Worm (Caenorhabditis elegans) whole organism, L2 larva: ENCODE results near the gene T05C12.15.

ENCODE experiments used
- C34F6.9 ChIP-seq: fragments of 150-350 bp; optimal IDR thresholded peaks from 2 replicates; lab custom pipeline; 2014; ENCODE audit warnings: missing biosample characterization, missing genetic modification characterization
- F13H6.1 ChIP-seq: sonication (generic microtip); optimal IDR thresholded peaks from 2 replicates; lab custom pipeline; 2016; ENCODE audit warnings: missing genetic modification characterization, missing compliant biosample characterization
- R02D3.7 ChIP-seq: fragments of 150-350 bp; optimal IDR thresholded peaks from 2 replicates; lab custom pipeline; 2014; ENCODE audit warnings: missing biosample characterization, missing genetic modification characterization
- Y55F3AM.14 ChIP-seq: fragments of 200-800 bp; sonication (Bioruptor generic); optimal IDR thresholded peaks from 2 replicates; lab custom pipeline; 2018; ENCODE audit warnings: mild to moderate bottlenecking, missing genetic modification characterization, missing compliant biosample characterization
- ZK546.5 ChIP-seq: sonication (generic microtip); optimal IDR thresholded peaks from 2 replicates; lab custom pipeline; 2017; ENCODE audit warnings: missing biosample characterization, missing genetic modification characterization
- alr-1 ChIP-seq: fragments of 150-350 bp; optimal IDR thresholded peaks from 2 replicates; lab custom pipeline; 2014; ENCODE audit warnings: missing biosample characterization, missing genetic modification characterization
- aly-2 ChIP-seq: fragments of 150-350 bp; optimal IDR thresholded peaks from 2 replicates; lab custom pipeline; 2014; ENCODE audit warnings: missing biosample characterization, missing genetic modification characterization
- ama-1 ChIP-seq: fragments of 150-350 bp; optimal IDR thresholded peaks from 2 replicates; lab custom pipeline; 2018; ENCODE audit warnings: inconsistent platforms
- blmp-1 ChIP-seq: sonication (generic microtip); optimal IDR thresholded peaks from 2 replicates; lab custom pipeline; 2017; ENCODE audit warnings: missing genetic modification characterization, mild to moderate bottlenecking, missing compliant biosample characterization, antibody characterized with exemption, moderate library complexity; ENCODE audit not compliant: insufficient read depth
- ceh-16 ChIP-seq: fragments of 150-350 bp; optimal IDR thresholded peaks from 2 replicates; lab custom pipeline; 2014; ENCODE audit warnings: missing biosample characterization, missing genetic modification characterization
- ceh-82 ChIP-seq: fragments of 150-350 bp; optimal IDR thresholded peaks from 2 replicates; lab custom pipeline; 2014; ENCODE audit warnings: missing biosample characterization, missing genetic modification characterization
- crh-2 ChIP-seq: sonication (generic microtip); optimal IDR thresholded peaks from 2 replicates; lab custom pipeline; 2017; ENCODE audit warnings: missing biosample characterization, missing genetic modification characterization
- dmd-4 ChIP-seq: sonication (generic microtip); optimal IDR thresholded peaks from 2 replicates; lab custom pipeline; 2017; ENCODE audit warnings: missing biosample characterization, missing genetic modification characterization
- egl-27 ChIP-seq: sonication (generic microtip); optimal IDR thresholded peaks from 3 replicates; lab custom pipeline; 2017; ENCODE audit warnings: missing biosample characterization, missing genetic modification reagents, missing genetic modification characterization
- elt-1 ChIP-seq: fragments of 150-350 bp; optimal IDR thresholded peaks from 2 replicates; lab custom pipeline; 2014; ENCODE audit warnings: missing biosample characterization, missing genetic modification characterization
- elt-3 ChIP-seq: sonication (generic microtip); optimal IDR thresholded peaks from 2 replicates; lab custom pipeline; 2017; ENCODE audit warnings: missing biosample characterization, missing genetic modification characterization
- fos-1 ChIP-seq: fragments of 150-350 bp; optimal IDR thresholded peaks from 2 replicates; lab custom pipeline; 2014; ENCODE audit warnings: missing biosample characterization, missing genetic modification characterization
- gmeb-1 ChIP-seq: fragments of 150-350 bp; optimal IDR thresholded peaks from 2 replicates; lab custom pipeline; 2014; ENCODE audit warnings: missing biosample characterization, missing genetic modification characterization
- lin-11 ChIP-seq: fragments of 150-350 bp; sonication (generic microtip); optimal IDR thresholded peaks from 2 replicates; lab custom pipeline; 2014; ENCODE audit warnings: missing biosample characterization, missing genetic modification characterization, inconsistent platforms, mixed read lengths
- lin-13 ChIP-seq: fragments of 150-350 bp; optimal IDR thresholded peaks from 2 replicates; lab custom pipeline; 2014; ENCODE audit warnings: missing biosample characterization, missing genetic modification reagents, missing genetic modification characterization
- lin-39 ChIP-seq: fragments of 150-350 bp; optimal IDR thresholded peaks from 2 replicates; lab custom pipeline; 2014; ENCODE audit warnings: missing biosample characterization, missing genetic modification reagents, missing genetic modification characterization
- lsy-2 ChIP-seq, 2 experiments: fragments of 150-350 bp in 1 of 2; sonication (generic microtip) in 1 of 2; optimal IDR thresholded peaks; 2 replicates each; lab custom pipeline; 2014 to 2017; ENCODE audit warnings: missing biosample characterization in 2 of 2, missing genetic modification characterization in 2 of 2
- mab-5 ChIP-seq: fragments of 150-350 bp; optimal IDR thresholded peaks from 2 replicates; lab custom pipeline; 2014; ENCODE audit warnings: missing biosample characterization, missing genetic modification characterization
- mbf-1 ChIP-seq: sonication (generic microtip); optimal IDR thresholded peaks from 2 replicates; lab custom pipeline; 2017; ENCODE audit warnings: missing biosample characterization, missing genetic modification characterization
- mdl-1 ChIP-seq, 2 experiments: fragments of 150-350 bp in 1 of 2; sonication (generic microtip) in 1 of 2; optimal IDR thresholded peaks; 2 replicates each; lab custom pipeline; 2017; ENCODE audit warnings: missing biosample characterization in 2 of 2, missing genetic modification characterization in 2 of 2
- nhr-10 ChIP-seq: sonication (generic microtip); optimal IDR thresholded peaks from 2 replicates; lab custom pipeline; 2017; ENCODE audit warnings: missing biosample characterization, missing genetic modification characterization
- nhr-11 ChIP-seq: fragments of 150-350 bp; optimal IDR thresholded peaks from 2 replicates; lab custom pipeline; 2014; ENCODE audit warnings: missing biosample characterization, missing genetic modification characterization
- nhr-12 ChIP-seq: fragments of 150-350 bp; optimal IDR thresholded peaks from 2 replicates; lab custom pipeline; 2014; ENCODE audit warnings: missing biosample characterization, missing genetic modification characterization
- nhr-129 ChIP-seq: fragments of 150-350 bp; optimal IDR thresholded peaks from 2 replicates; lab custom pipeline; 2014; ENCODE audit warnings: missing biosample characterization, missing genetic modification characterization
- nhr-21 ChIP-seq: fragments of 150-350 bp; optimal IDR thresholded peaks from 2 replicates; lab custom pipeline; 2014; ENCODE audit warnings: missing biosample characterization, missing genetic modification characterization
- nhr-23 ChIP-seq: fragments of 150-350 bp; optimal IDR thresholded peaks from 2 replicates; lab custom pipeline; 2014; ENCODE audit warnings: missing biosample characterization, missing genetic modification reagents, missing genetic modification characterization
- nhr-237 ChIP-seq: fragments of 150-350 bp; optimal IDR thresholded peaks from 2 replicates; lab custom pipeline; 2014; ENCODE audit warnings: missing biosample characterization, missing genetic modification characterization
- nhr-25 ChIP-seq: fragments of 150-350 bp; sonication (generic microtip); optimal IDR thresholded peaks from 3 replicates; lab custom pipeline; 2014; ENCODE audit warnings: missing biosample characterization, missing genetic modification characterization
- nhr-6 ChIP-seq: fragments of 150-350 bp; optimal IDR thresholded peaks from 2 replicates; lab custom pipeline; 2014; ENCODE audit warnings: missing biosample characterization, missing genetic modification characterization
- nhr-77 ChIP-seq: fragments of 150-350 bp; optimal IDR thresholded peaks from 2 replicates; lab custom pipeline; 2014; ENCODE audit warnings: missing biosample characterization, missing genetic modification characterization
- peb-1 ChIP-seq: fragments of 150-350 bp; optimal IDR thresholded peaks from 2 replicates; lab custom pipeline; 2014; ENCODE audit warnings: missing biosample characterization, missing genetic modification characterization
- sem-4 ChIP-seq: fragments of 150-350 bp; optimal IDR thresholded peaks from 2 replicates; lab custom pipeline; 2014; ENCODE audit warnings: missing biosample characterization, missing genetic modification reagents, missing genetic modification characterization
- skn-1 ChIP-seq: sonication (generic microtip); optimal IDR thresholded peaks from 2 replicates; lab custom pipeline; 2017; ENCODE audit warnings: missing biosample characterization, missing genetic modification characterization
- sma-3 ChIP-seq: sonication (generic microtip); optimal IDR thresholded peaks from 2 replicates; lab custom pipeline; 2016; ENCODE audit warnings: missing genetic modification reagents, missing genetic modification characterization, missing compliant biosample characterization
- sma-9 ChIP-seq, 2 experiments: fragments of 150-350 bp in 1 of 2; sonication (generic microtip) in 1 of 2; optimal IDR thresholded peaks; 2 replicates each; lab custom pipeline; 2014 to 2016; ENCODE audit warnings: missing genetic modification characterization in 2 of 2, mild to moderate bottlenecking in 1 of 2, missing biosample characterization in 1 of 2, missing compliant biosample characterization in 1 of 2, missing genetic modification reagents in 1 of 2, moderate library complexity in 1 of 2
- snpc-4 ChIP-seq: fragments of 150-350 bp; optimal IDR thresholded peaks from 2 replicates; lab custom pipeline; 2014; ENCODE audit warnings: missing biosample characterization, missing genetic modification characterization
- unc-39 ChIP-seq: fragments of 150-350 bp; optimal IDR thresholded peaks from 2 replicates; lab custom pipeline; 2014; ENCODE audit warnings: missing biosample characterization, missing genetic modification characterization
- unc-55 ChIP-seq: fragments of 150-350 bp; sonication (generic microtip); optimal IDR thresholded peaks from 3 replicates; lab custom pipeline; 2014; ENCODE audit warnings: missing biosample characterization, missing genetic modification reagents, missing genetic modification characterization
- unc-62 ChIP-seq: fragments of 150-350 bp; optimal IDR thresholded peaks from 2 replicates; lab custom pipeline; 2014; ENCODE audit warnings: missing biosample characterization, missing genetic modification reagents, missing genetic modification characterization
- zag-1 ChIP-seq: fragments of 150-350 bp; optimal IDR thresholded peaks from 2 replicates; lab custom pipeline; 2014; ENCODE audit warnings: missing biosample characterization, missing genetic modification characterization
- ztf-1 ChIP-seq: fragments of 200-800 bp; sonication (Bioruptor generic); conservative IDR thresholded peaks from 2 replicates; pipeline ENCODE4 v1.3.6; 2022; ENCODE audit warnings: missing genetic modification characterization, missing compliant biosample characterization
- ztf-11 ChIP-seq: sonication (generic microtip); optimal IDR thresholded peaks from 2 replicates; lab custom pipeline; 2017; ENCODE audit warnings: missing biosample characterization, missing genetic modification characterization
- ztf-4 ChIP-seq: fragments of 150-350 bp; optimal IDR thresholded peaks from 2 replicates; lab custom pipeline; 2014; ENCODE audit warnings: missing biosample characterization, missing genetic modification characterization

The T05C12.15 gene

ce11 chrII:8129040-8129387 lies 40.4 kb upstream of the T05C12.15 start:
- TF ChIP-seq F13H6.1 (tag; lab: Kevin White, UChicago) = no peak
- TF ChIP-seq nhr-23 = no peak
- no peak for TF ChIP-seq elt-3
- TF ChIP-seq Y55F3AM.14 (GFP tag; lab: Kevin White, UChicago) = no peak
- no peak for TF ChIP-seq ztf-11
- TF ChIP-seq gmeb-1 = no peak
- no peak for TF ChIP-seq nhr-11 (tag; lab: Kevin White, UChicago)
- TF ChIP-seq nhr-129 (tag; lab: Kevin White, UChicago) = peak; percentile 10
- TF ChIP-seq aly-2 (tag; lab: Kevin White, UChicago) = no peak
- TF ChIP-seq blmp-1 (tag; lab: Kevin White, UChicago) = no peak
- peak; percentile 29 for TF ChIP-seq sem-4 (tag; lab: Kevin White, UChicago)
- TF ChIP-seq nhr-25 = no peak
- no peak for TF ChIP-seq dmd-4 (tag; lab: Kevin White, UChicago)
- no peak for TF ChIP-seq fos-1 (tag; lab: Kevin White, UChicago)
- TF ChIP-seq lsy-2 (tag; optimal IDR thresholded peaks at IDR 0.05; lab: Kevin White, UChicago) = no peak
- TF ChIP-seq ztf-4 (tag; lab: Kevin White, UChicago) = no peak
- no peak for TF ChIP-seq unc-62 (GFP tag; lab: Kevin White, UChicago)

- TF ChIP-seq nhr-6 (tag; lab: Kevin White, UChicago) = no peak
- TF ChIP-seq fos-1 (tag; lab: Kevin White, UChicago) = no peak
- TF ChIP-seq lin-39 (tag; lab: Kevin White, UChicago) = no peak
- peak in 1 of 2 experiments; percentile 57 for TF ChIP-seq lsy-2 (tag; optimal IDR thresholded peaks at IDR 0.05; lab: Kevin White, UChicago)
- no peak for TF ChIP-seq nhr-11 (tag; lab: Kevin White, UChicago)
- peak; percentile 38 for TF ChIP-seq lin-13 (GFP tag; lab: Kevin White, UChicago)
- TF ChIP-seq unc-39 (tag; lab: Kevin White, UChicago) = no peak
- peak; percentile 67 for TF ChIP-seq F13H6.1 (tag; lab: Kevin White, UChicago)
- peak; percentile 45 for TF ChIP-seq nhr-129 (tag; lab: Kevin White, UChicago)
- no peak for TF ChIP-seq ztf-4 (tag; lab: Kevin White, UChicago)
- no peak for TF ChIP-seq sem-4 (tag; lab: Kevin White, UChicago)
- no peak for TF ChIP-seq mbf-1 (tag; lab: Kevin White, UChicago)
- TF ChIP-seq dmd-4 (tag; lab: Kevin White, UChicago) = no peak
- no peak for TF ChIP-seq Y55F3AM.14 (GFP tag; lab: Kevin White, UChicago)
- TF ChIP-seq elt-1 (tag; lab: Kevin White, UChicago) = no peak
- no peak for TF ChIP-seq R02D3.7 (tag; lab: Kevin White, UChicago)
- no peak for TF ChIP-seq nhr-25
- TF ChIP-seq ztf-11 = no peak
- peak; percentile 70 for TF ChIP-seq sma-9 (GFP tag; optimal IDR thresholded peaks at IDR 0.05; lab: Kevin White, UChicago)
- TF ChIP-seq sma-9 (tag; optimal IDR thresholded peaks at IDR 0.05; lab: Kevin White, UChicago) = no peak
- no peak for TF ChIP-seq mdl-1 (tag; optimal IDR thresholded peaks at IDR 0.05; lab: Kevin White, UChicago)
- no peak for TF ChIP-seq ama-1 (lab: Kevin White, UChicago)
- no peak for TF ChIP-seq elt-3
- TF ChIP-seq C34F6.9 = peak; percentile 7
- no peak for TF ChIP-seq zag-1 (tag; lab: Kevin White, UChicago)
- TF ChIP-seq crh-2 (tag; lab: Kevin White, UChicago) = peak; percentile 4
- no peak for TF ChIP-seq egl-27 (tag; lab: Kevin White, UChicago)
- TF ChIP-seq nhr-21 (tag; lab: Kevin White, UChicago) = no peak
- TF ChIP-seq nhr-237 = no peak
- no peak for TF ChIP-seq sma-3 (GFP tag; lab: Kevin White, UChicago)
- no peak for TF ChIP-seq unc-55 (GFP tag; lab: Kevin White, UChicago)
- no peak for TF ChIP-seq unc-62 (GFP tag; lab: Kevin White, UChicago)
- no peak for TF ChIP-seq snpc-4 (tag; lab: Kevin White, UChicago)
- TF ChIP-seq ZK546.5 (tag; lab: Kevin White, UChicago) = no peak
- no peak for TF ChIP-seq gmeb-1
- no peak for TF ChIP-seq alr-1 (tag; lab: Kevin White, UChicago)
- no peak for TF ChIP-seq lin-11 (tag; lab: Kevin White, UChicago)
- TF ChIP-seq ztf-1 (GFP tag; lab: Robert Waterston, UW) = no peak
- no peak for TF ChIP-seq nhr-77 (tag; lab: Kevin White, UChicago)
- TF ChIP-seq aly-2 (tag; lab: Kevin White, UChicago) = no peak
- peak; percentile 43 for TF ChIP-seq ceh-16 (tag; lab: Kevin White, UChicago)
- TF ChIP-seq skn-1 (tag; lab: Kevin White, UChicago) = no peak
- TF ChIP-seq nhr-10 = no peak
- TF ChIP-seq nhr-23 = no peak
- no peak for TF ChIP-seq blmp-1 (tag; lab: Kevin White, UChicago)
- no peak for TF ChIP-seq ceh-82 (tag; lab: Kevin White, UChicago)
- peak; percentile 72 for TF ChIP-seq mab-5 (tag; lab: Kevin White, UChicago)
- no peak for TF ChIP-seq peb-1 (tag; lab: Kevin White, UChicago)
- TF ChIP-seq nhr-12 (tag; lab: Kevin White, UChicago) = no peak
These were observed 39.8 kb upstream of the T05C12.15 start, which contains the start of gene ulp-4 for ce11 chrII:8129495-8130010. TSS of gene ulp-4 (plus strand) at chrII:8129960.
